Fruit fly (Drosophila melanogaster) whole organism, embryonic: Measurements from ENCODE around the gene CG3104.

Source experiments
- Bdp1 ChIP-seq: fragments of 200-800 bp; sonication (Bioruptor generic); optimal IDR thresholded peaks from 3 replicates; lab custom pipeline; 2016; ENCODE audit warnings: missing biosample characterization, missing genetic modification characterization
- Blimp-1 ChIP-seq: fragments of 200-800 bp; sonication (Bioruptor generic); optimal IDR thresholded peaks from 3 replicates; lab custom pipeline; 2018; ENCODE audit warnings: missing biosample characterization, missing genetic modification characterization, mild to moderate bottlenecking, moderate library complexity, missing genetic modification reagents
- CG10959 ChIP-seq: fragments of 200-800 bp; sonication (Bioruptor generic); IDR thresholded peaks from 2 replicates; pipeline ENCODE4 v1.3.6; 2022; ENCODE audit warnings: missing biosample characterization, missing genetic modification characterization
- CG11085 ChIP-seq: fragments of 200-800 bp; sonication (Bioruptor generic); IDR thresholded peaks from 2 replicates; pipeline ENCODE4 v1.3.6; 2022; ENCODE audit warnings: missing biosample characterization, missing genetic modification characterization
- CG13296 ChIP-seq: fragments of 200-800 bp; sonication (Bioruptor generic); optimal IDR thresholded peaks from 3 replicates; lab custom pipeline; 2018; ENCODE audit warnings: missing biosample characterization, mild to moderate bottlenecking, missing genetic modification characterization
- CG1647 ChIP-seq: fragments of 200-800 bp; sonication (Bioruptor generic); optimal IDR thresholded peaks from 3 replicates; lab custom pipeline; 2016; ENCODE audit warnings: missing biosample characterization, missing genetic modification characterization
- CG16813 ChIP-seq: fragments of 200-800 bp; sonication (Bioruptor generic); IDR thresholded peaks from 3 replicates; pipeline ENCODE4 v1.3.6; 2022; ENCODE audit warnings: missing biosample characterization, missing genetic modification characterization; ENCODE audit not compliant: partially characterized antibody
- CG17829 ChIP-seq: fragments of 200-800 bp; optimal IDR thresholded peaks from 2 replicates; lab custom pipeline; 2019; ENCODE audit warnings: missing biosample characterization, mild to moderate bottlenecking, missing genetic modification characterization, moderate library complexity
- CG18011 ChIP-seq: fragments of 200-800 bp; sonication (Bioruptor generic); optimal IDR thresholded peaks from 2 replicates; lab custom pipeline; 2017; ENCODE audit warnings: missing biosample characterization, missing genetic modification characterization, mild to moderate bottlenecking, moderate library complexity, missing genotype
- CG18262 ChIP-seq: fragments of 200-800 bp; optimal IDR thresholded peaks from 3 replicates; lab custom pipeline; 2019; ENCODE audit warnings: missing biosample characterization, mild to moderate bottlenecking, missing genetic modification characterization, moderate library complexity
- CG18619 ChIP-seq: fragments of 200-800 bp; sonication (Bioruptor generic); optimal IDR thresholded peaks from 3 replicates; lab custom pipeline; 2017; ENCODE audit warnings: missing biosample characterization, mild to moderate bottlenecking, missing genetic modification characterization
- CG2889 ChIP-seq: fragments of 200-800 bp; sonication (Bioruptor generic); IDR thresholded peaks from 3 replicates; pipeline ENCODE4 v1.3.6; 2022; ENCODE audit warnings: missing biosample characterization, missing genetic modification characterization
- CG31441 ChIP-seq: fragments of 200-800 bp; sonication (Bioruptor generic); IDR thresholded peaks from 2 replicates; pipeline ENCODE4 v1.3.6; 2022; ENCODE audit warnings: missing biosample characterization, missing genetic modification characterization
- CG34422 ChIP-seq: fragments of 200-800 bp; sonication (Bioruptor generic); IDR thresholded peaks from 3 replicates; pipeline ENCODE4 v1.3.6; 2022; ENCODE audit warnings: missing biosample characterization, missing genetic modification characterization
- CG4707 ChIP-seq: fragments of 200-800 bp; sonication (Bioruptor generic); optimal IDR thresholded peaks from 2 replicates; lab custom pipeline; 2018; ENCODE audit warnings: missing biosample characterization, mild to moderate bottlenecking, missing genetic modification characterization, moderate library complexity
- CG5180 ChIP-seq: fragments of 200-800 bp; sonication (Bioruptor generic); optimal IDR thresholded peaks from 3 replicates; lab custom pipeline; 2017; ENCODE audit warnings: missing biosample characterization, missing genetic modification characterization, mild to moderate bottlenecking, moderate library complexity, missing genetic modification reagents
- CG6854 ChIP-seq: fragments of 200-800 bp; sonication (Bioruptor generic); optimal IDR thresholded peaks from 3 replicates; lab custom pipeline; 2017; ENCODE audit warnings: missing biosample characterization, mild to moderate bottlenecking, missing genetic modification characterization
- CG8924 ChIP-seq: fragments of 200-800 bp; optimal IDR thresholded peaks from 3 replicates; lab custom pipeline; 2019; ENCODE audit warnings: missing biosample characterization, mild to moderate bottlenecking, missing genetic modification characterization, moderate library complexity
- CTCF ChIP-seq: fragments of 200-800 bp; sonication (Bioruptor generic); optimal IDR thresholded peaks from 2 replicates; lab custom pipeline; 2017; ENCODE audit warnings: missing biosample characterization, mild to moderate bottlenecking, missing genetic modification characterization, moderate library complexity
- Dp ChIP-seq: fragments of 200-800 bp; sonication (Bioruptor generic); optimal IDR thresholded peaks from 2 replicates; lab custom pipeline; 2018; ENCODE audit warnings: missing biosample characterization, mild to moderate bottlenecking, missing genetic modification characterization, moderate library complexity
- Fer3 ChIP-seq: fragments of 200-800 bp; sonication (Bioruptor generic); optimal IDR thresholded peaks from 2 replicates; lab custom pipeline; 2018; ENCODE audit warnings: missing biosample characterization, mild to moderate bottlenecking, missing genetic modification characterization, moderate library complexity
- Gsc ChIP-seq: fragments of 200-800 bp; sonication (Bioruptor generic); IDR thresholded peaks from 2 replicates; pipeline ENCODE4 v1.3.6; 2022; ENCODE audit warnings: missing biosample characterization, missing genetic modification characterization
- H15 ChIP-seq: fragments of 200-800 bp; sonication (Bioruptor generic); IDR thresholded peaks from 3 replicates; pipeline ENCODE4 v1.3.6; 2022; ENCODE audit warnings: missing biosample characterization, missing genetic modification characterization
- HHEX ChIP-seq: fragments of 200-800 bp; sonication (Bioruptor generic); optimal IDR thresholded peaks from 3 replicates; lab custom pipeline; 2017; ENCODE audit warnings: missing biosample characterization, mild to moderate bottlenecking, missing genetic modification characterization, missing genetic modification reagents
- Hr51 ChIP-seq, 2 experiments: fragments of 200-800 bp; sonication (Bioruptor generic); optimal IDR thresholded peaks; 2 replicates in 1 of 2; 3 replicates in 1 of 2; lab custom pipeline; 2016 to 2018; ENCODE audit warnings: missing biosample characterization in 2 of 2, missing genetic modification characterization in 2 of 2, mild to moderate bottlenecking in 1 of 2, moderate library complexity in 1 of 2
- Jarid2 ChIP-seq: fragments of 200-800 bp; sonication (Bioruptor generic); optimal IDR thresholded peaks from 3 replicates; lab custom pipeline; 2017; ENCODE audit warnings: mild to moderate bottlenecking, missing biosample characterization, missing genetic modification reagents, missing genetic modification characterization
- MBD-R2 ChIP-seq: fragments of 200-800 bp; sonication (Bioruptor generic); IDR thresholded peaks from 2 replicates; pipeline ENCODE4 v1.3.6; 2022; ENCODE audit warnings: missing biosample characterization, missing genetic modification characterization
- MESR4 ChIP-seq: fragments of 200-800 bp; sonication (Bioruptor generic); optimal IDR thresholded peaks from 2 replicates; lab custom pipeline; 2018; ENCODE audit warnings: missing biosample characterization, mild to moderate bottlenecking, missing genetic modification characterization, moderate library complexity
- Mrtf ChIP-seq: fragments of 200-800 bp; sonication (Bioruptor generic); IDR thresholded peaks from 3 replicates; pipeline ENCODE4 v1.3.6; 2022; ENCODE audit warnings: missing biosample characterization, missing genetic modification characterization
- Usf ChIP-seq: fragments of 200-800 bp; sonication (Bioruptor generic); optimal IDR thresholded peaks from 2 replicates; lab custom pipeline; 2017; ENCODE audit warnings: missing genotype, missing biosample characterization, missing genetic modification characterization
- Xbp1 ChIP-seq: fragments of 200-800 bp; sonication (Bioruptor generic); optimal IDR thresholded peaks from 3 replicates; lab custom pipeline; 2016; ENCODE audit warnings: missing biosample characterization, mild to moderate bottlenecking, missing genetic modification characterization
- bbx ChIP-seq: fragments of 200-800 bp; sonication (Bioruptor generic); IDR thresholded peaks from 2 replicates; pipeline ENCODE4 v1.3.6; 2022; ENCODE audit warnings: missing biosample characterization, missing genetic modification characterization; ENCODE audit not compliant: partially characterized antibody
- crol ChIP-seq: fragments of 200-800 bp; sonication (Bioruptor generic); IDR thresholded peaks from 2 replicates; pipeline ENCODE4 v1.3.6; 2022; ENCODE audit warnings: missing biosample characterization, missing genetic modification characterization
- da ChIP-seq: fragments of 200-800 bp; sonication (Bioruptor generic); optimal IDR thresholded peaks from 2 replicates; lab custom pipeline; 2016; ENCODE audit warnings: missing biosample characterization, missing genetic modification characterization
- dan ChIP-seq: fragments of 200-800 bp; sonication (Bioruptor generic); IDR thresholded peaks from 2 replicates; pipeline ENCODE4 v1.3.6; 2022; ENCODE audit warnings: missing biosample characterization, missing genetic modification characterization
- danr ChIP-seq: fragments of 200-800 bp; sonication (Bioruptor generic); IDR thresholded peaks from 2 replicates; pipeline ENCODE4 v1.3.6; 2022; ENCODE audit warnings: missing biosample characterization, missing genetic modification characterization
- jigr1 ChIP-seq: fragments of 200-800 bp; sonication (Bioruptor generic); IDR thresholded peaks from 3 replicates; pipeline ENCODE4 v1.3.6; 2022; ENCODE audit warnings: missing biosample characterization, missing genetic modification characterization
- lola ChIP-seq, 3 experiments: fragments of >200 bp in 2 of 3; fragments of 200-800 bp in 1 of 3; sonication (Bioruptor generic) in 1 of 3; optimal IDR thresholded peaks; 2 replicates each; lab custom pipeline; 2017 to 2019; ENCODE audit warnings: missing biosample characterization in 3 of 3, missing genetic modification characterization in 3 of 3, mild to moderate bottlenecking in 1 of 3, moderate library complexity in 1 of 3
- mam ChIP-seq: fragments of 200-800 bp; sonication (Bioruptor generic); optimal IDR thresholded peaks from 3 replicates; lab custom pipeline; 2016; ENCODE audit warnings: missing biosample characterization, missing genetic modification characterization
- p53 ChIP-seq: fragments of 200-800 bp; sonication (Bioruptor generic); optimal IDR thresholded peaks from 2 replicates; lab custom pipeline; 2016; ENCODE audit warnings: missing biosample characterization, missing genetic modification characterization
- scrt ChIP-seq: fragments of 200-800 bp; sonication (Bioruptor generic); optimal IDR thresholded peaks from 2 replicates; lab custom pipeline; 2018; ENCODE audit warnings: missing biosample characterization, mild to moderate bottlenecking, missing genetic modification characterization, moderate library complexity
- sim ChIP-seq: fragments of 200-800 bp; sonication (Bioruptor generic); IDR thresholded peaks from 2 replicates; pipeline ENCODE4 v1.3.6; 2022; ENCODE audit warnings: missing biosample characterization, missing genetic modification characterization
- slbo ChIP-seq: fragments of 200-800 bp; sonication (Bioruptor generic); IDR thresholded peaks from 2 replicates; pipeline ENCODE4 v1.3.6; 2022; ENCODE audit warnings: missing biosample characterization, missing genetic modification characterization
- tap ChIP-seq: fragments of 200-800 bp; optimal IDR thresholded peaks from 3 replicates; lab custom pipeline; 2019; ENCODE audit warnings: missing biosample characterization, mild to moderate bottlenecking, missing genetic modification characterization, moderate library complexity
- tll ChIP-seq, 2 experiments: fragments of 200-800 bp in 1 of 2; fragments of >200 bp in 1 of 2; sonication (Bioruptor generic) in 1 of 2; optimal IDR thresholded peaks; 2 replicates each; lab custom pipeline; 2017 to 2019; ENCODE audit warnings: missing biosample characterization in 2 of 2, missing genetic modification characterization in 2 of 2, mild to moderate bottlenecking in 1 of 2, moderate library complexity in 1 of 2
- ttk ChIP-seq: fragments of 200-800 bp; sonication (Bioruptor generic); IDR thresholded peaks from 2 replicates; pipeline ENCODE4 v2.1.2; 2022; ENCODE audit warnings: missing biosample characterization, missing genetic modification characterization
- twi ChIP-seq: fragments of 200-800 bp; optimal IDR thresholded peaks from 2 replicates; lab custom pipeline; 2019; ENCODE audit warnings: missing biosample characterization, mild to moderate bottlenecking, missing genetic modification characterization, moderate library complexity
- unpg ChIP-seq: fragments of 200-800 bp; sonication (Bioruptor generic); optimal IDR thresholded peaks from 3 replicates; lab custom pipeline; 2018; ENCODE audit warnings: missing biosample characterization, mild to moderate bottlenecking, missing genetic modification characterization, moderate library complexity
- wdn ChIP-seq: fragments of 200-800 bp; sonication (Bioruptor generic); IDR thresholded peaks from 2 replicates; pipeline ENCODE4 v1.3.6; 2022; ENCODE audit warnings: missing biosample characterization, missing genetic modification characterization
- zen2 ChIP-seq: fragments of 200-800 bp; sonication (Bioruptor generic); IDR thresholded peaks from 3 replicates; pipeline ENCODE4 v1.3.6; 2022; ENCODE audit warnings: missing biosample characterization, missing genetic modification characterization; ENCODE audit not compliant: partially characterized antibody

Gene CG3104

dm6 chr2L:2878859-2879258 lies 23.3 kb upstream of the CG3104 start, which contains the start of gene RabGGTb (continued):
- TF ChIP-seq crol (GFP tag; lab: Robert Waterston, UW) = 0 out of 2 replicates have a peak, but pooled peaks have one; percentile 28
- TF ChIP-seq CG34422 (GFP tag; lab: Robert Waterston, UW) = peak; percentile 85
- TF ChIP-seq Gsc (GFP tag; lab: Robert Waterston, UW) = no peak
- TF ChIP-seq wdn (GFP tag; lab: Robert Waterston, UW) = peak; percentile 65
- TF ChIP-seq Usf (GFP tag; lab: Kevin White, UChicago) = no peak
- peak; percentile 41 for TF ChIP-seq HHEX (GFP tag; lab: Kevin White, UChicago)
- TF ChIP-seq H15 (GFP tag; lab: Robert Waterston, UW) = peak; percentile 73; the same call in 2 of the 3 replicates
- peak; percentile 41 for TF ChIP-seq scrt (GFP tag; lab: Kevin White, UChicago)
- no peak for TF ChIP-seq jigr1 (GFP tag; lab: Robert Waterston, UW)
- TF ChIP-seq CG10959 (GFP tag; lab: Robert Waterston, UW) = 0 out of 2 replicates have a peak, but pooled peaks have one; percentile 41
- TF ChIP-seq p53 (GFP tag; lab: Kevin White, UChicago) = peak; percentile 7
- peak; percentile 39 for TF ChIP-seq Bdp1 (GFP tag; lab: Kevin White, UChicago)
- TF ChIP-seq Xbp1 (GFP tag; lab: Kevin White, UChicago) = peak; percentile 56
- TF ChIP-seq unpg (GFP tag; lab: Kevin White, UChicago) = peak; percentile 46
- peak; percentile 48 for TF ChIP-seq CG1647
- TF ChIP-seq CG18262 (tag; lab: Kevin White, UChicago) = peak; percentile 18
- peak; percentile 42; the same call in 1 of the 3 replicates for TF ChIP-seq CG2889 (GFP tag; lab: Robert Waterston, UW)
- TF ChIP-seq CG4707 = no peak
- TF ChIP-seq dan (GFP tag; lab: Robert Waterston, UW) = no peak
- TF ChIP-seq mam (GFP tag; lab: Kevin White, UChicago) = peak; percentile 74
- peak; percentile 26; the same call in 1 of the 2 replicates for TF ChIP-seq CG31441
- peak; percentile 98 for TF ChIP-seq MBD-R2 (GFP tag; lab: Robert Waterston, UW)
- peak; percentile 32 for TF ChIP-seq tap (tag; lab: Kevin White, UChicago)
- TF ChIP-seq CG18011 (GFP tag; lab: Kevin White, UChicago) = peak; percentile 2
- no peak for TF ChIP-seq twi (tag; lab: Kevin White, UChicago)
- TF ChIP-seq tll (GFP tag; optimal IDR thresholded peaks at IDR 0.05; lab: Kevin White, UChicago) = no peak
- peak; percentile 34; the same call in 1 of the 3 replicates for TF ChIP-seq zen2 (GFP tag; lab: Robert Waterston, UW)
- TF ChIP-seq CG8924 = peak; percentile 34
- no peak for TF ChIP-seq danr (GFP tag; lab: Robert Waterston, UW)
- TF ChIP-seq Dp (GFP tag; lab: Kevin White, UChicago) = no peak
- TF ChIP-seq CG18619 (GFP tag; lab: Kevin White, UChicago) = peak; percentile 44
- TF ChIP-seq bbx (GFP tag; lab: Robert Waterston, UW) = no peak
- TF ChIP-seq CG5180 = peak; percentile 26
- TF ChIP-seq slbo (GFP tag; lab: Robert Waterston, UW) = peak; percentile 86
- TF ChIP-seq CTCF = no peak
- peak; percentile 50 for TF ChIP-seq CG13296 (GFP tag; lab: Kevin White, UChicago)
- TF ChIP-seq da (GFP tag; lab: Kevin White, UChicago) = no peak
- TF ChIP-seq Jarid2 = no peak
- TF ChIP-seq sim (GFP tag; lab: Robert Waterston, UW) = no peak
- peak; percentile 70 for TF ChIP-seq CG11085 (GFP tag; lab: Robert Waterston, UW)
- TF ChIP-seq Hr51 (GFP tag; optimal IDR thresholded peaks at IDR 0.05; lab: Kevin White, UChicago) = peak; percentile 68 to 75
- 0 out of 3 replicates have a peak, but pooled peaks have one; percentile 17 for TF ChIP-seq CG16813 (GFP tag; lab: Robert Waterston, UW)
- TF ChIP-seq Blimp-1 = peak; percentile 25
- peak in 1 of 3 experiments; percentile 12 for TF ChIP-seq lola (GFP tag; optimal IDR thresholded peaks at IDR 0.05; lab: Kevin White, UChicago)
- peak; percentile 31 for TF ChIP-seq CG6854 (GFP tag; lab: Kevin White, UChicago)
- peak; percentile 63 for TF ChIP-seq MESR4 (GFP tag; lab: Kevin White, UChicago)
- TF ChIP-seq Fer3 (tag; lab: Kevin White, UChicago) = peak; percentile 26
- peak; percentile 66; the same call in 2 of the 3 replicates for TF ChIP-seq Mrtf
- peak; percentile 57 for TF ChIP-seq CG17829 (tag; lab: Kevin White, UChicago)
- peak; percentile 46 for TF ChIP-seq ttk
